Fruit fly (Drosophila melanogaster) whole organism, embryonic: ENCODE measurements around the gene Jupiter.

Experiments used
- Abd-B ChIP-seq: fragments of 200-800 bp; sonication (Bioruptor generic); optimal IDR thresholded peaks from 2 replicates; lab custom pipeline; 2018; ENCODE audit warnings: missing biosample characterization, mild to moderate bottlenecking, missing genetic modification characterization, moderate library complexity
- Antp ChIP-seq: fragments of 200-800 bp; sonication (Bioruptor generic); optimal IDR thresholded peaks from 3 replicates; lab custom pipeline; 2016; ENCODE audit warnings: missing biosample characterization, missing genetic modification characterization
- C15 ChIP-seq: fragments of 200-800 bp; sonication (Bioruptor generic); IDR thresholded peaks from 3 replicates; pipeline ENCODE4 v1.3.6; 2022; ENCODE audit warnings: missing biosample characterization, missing genetic modification characterization
- CG14014 ChIP-seq: fragments of 200-800 bp; sonication (Bioruptor generic); IDR thresholded peaks from 2 replicates; pipeline ENCODE4 v1.3.6; 2022; ENCODE audit warnings: missing biosample characterization, missing genetic modification characterization
- CG15269 ChIP-seq: fragments of 200-800 bp; sonication (Bioruptor generic); optimal IDR thresholded peaks from 2 replicates; lab custom pipeline; 2018; ENCODE audit warnings: missing biosample characterization, mild to moderate bottlenecking, missing genetic modification characterization, moderate library complexity
- CG15479 ChIP-seq: fragments of 200-800 bp; sonication (Bioruptor generic); optimal IDR thresholded peaks from 3 replicates; lab custom pipeline; 2019; ENCODE audit warnings: missing biosample characterization, mild to moderate bottlenecking, missing genetic modification characterization, moderate library complexity
- CG17385 ChIP-seq: fragments of 200-800 bp; sonication (Bioruptor generic); optimal IDR thresholded peaks from 3 replicates; lab custom pipeline; 2018; ENCODE audit warnings: missing biosample characterization, mild to moderate bottlenecking, missing genetic modification characterization
- CG17912 ChIP-seq: fragments of 200-800 bp; sonication (Bioruptor generic); optimal IDR thresholded peaks from 2 replicates; lab custom pipeline; 2018; ENCODE audit warnings: missing biosample characterization, mild to moderate bottlenecking, missing genetic modification characterization
- CG3065 ChIP-seq: fragments of 200-800 bp; sonication (Bioruptor generic); optimal IDR thresholded peaks from 2 replicates; lab custom pipeline; 2016; ENCODE audit warnings: missing biosample characterization, missing genetic modification characterization
- CG32532 ChIP-seq: fragments of 200-800 bp; sonication (Bioruptor generic); IDR thresholded peaks from 2 replicates; pipeline ENCODE4 v1.3.6; 2022; ENCODE audit warnings: missing biosample characterization, missing genetic modification characterization
- CG34422 ChIP-seq: fragments of 200-800 bp; sonication (Bioruptor generic); IDR thresholded peaks from 3 replicates; pipeline ENCODE4 v1.3.6; 2022; ENCODE audit warnings: missing biosample characterization, missing genetic modification characterization
- CG4854 ChIP-seq: fragments of 200-800 bp; sonication (Bioruptor generic); optimal IDR thresholded peaks from 2 replicates; lab custom pipeline; 2016; ENCODE audit warnings: missing biosample characterization, missing genetic modification characterization, inconsistent platforms
- CG8281 ChIP-seq: fragments of 200-800 bp; sonication (Bioruptor generic); optimal IDR thresholded peaks from 2 replicates; lab custom pipeline; 2018; ENCODE audit warnings: missing biosample characterization, mild to moderate bottlenecking, missing genetic modification characterization, moderate library complexity
- CG8290 ChIP-seq, 3 experiments: fragments of 200-800 bp; sonication (Bioruptor generic); optimal IDR thresholded peaks; 2 replicates each; lab custom pipeline; 2016 to 2019; ENCODE audit warnings: missing biosample characterization in 3 of 3, missing genetic modification characterization in 3 of 3, mild to moderate bottlenecking in 2 of 3, moderate library complexity in 1 of 3
- CG8944 ChIP-seq: fragments of 200-800 bp; sonication (Bioruptor generic); optimal IDR thresholded peaks from 3 replicates; lab custom pipeline; 2016; ENCODE audit warnings: missing biosample characterization, missing genetic modification characterization
- CG9437 ChIP-seq: fragments of 200-800 bp; sonication (Bioruptor generic); optimal IDR thresholded peaks from 2 replicates; lab custom pipeline; 2018; ENCODE audit warnings: missing biosample characterization, mild to moderate bottlenecking, missing genetic modification characterization
- CG9817 ChIP-seq: fragments of 200-800 bp; sonication (Bioruptor generic); optimal IDR thresholded peaks from 2 replicates; lab custom pipeline; 2018; ENCODE audit warnings: missing biosample characterization, mild to moderate bottlenecking, missing genetic modification characterization, moderate library complexity
- CG9876 ChIP-seq: fragments of 200-800 bp; sonication (Bioruptor generic); optimal IDR thresholded peaks from 2 replicates; lab custom pipeline; 2016; ENCODE audit warnings: missing biosample characterization, missing genetic modification characterization
- CTCF ChIP-seq: fragments of 200-800 bp; sonication (Bioruptor generic); optimal IDR thresholded peaks from 2 replicates; lab custom pipeline; 2017; ENCODE audit warnings: missing biosample characterization, mild to moderate bottlenecking, missing genetic modification characterization, moderate library complexity
- CoRest ChIP-seq: fragments of 200-800 bp; sonication (Bioruptor generic); optimal IDR thresholded peaks from 3 replicates; lab custom pipeline; 2018; ENCODE audit warnings: missing biosample characterization, mild to moderate bottlenecking, missing genetic modification characterization, moderate library complexity
- Dfd ChIP-seq, 2 experiments: fragments of >200 bp; optimal IDR thresholded peaks; 2 replicates each; lab custom pipeline; 2017; ENCODE audit warnings: missing biosample characterization in 2 of 2, missing genetic modification characterization in 2 of 2
- Dll ChIP-seq: fragments of 200-800 bp; sonication (Bioruptor generic); IDR thresholded peaks from 4 replicates; pipeline ENCODE4 v1.3.6; 2022; ENCODE audit warnings: missing biosample characterization, missing genetic modification characterization; ENCODE audit not compliant: partially characterized antibody
- Doc2 ChIP-seq: fragments of 200-800 bp; sonication (Bioruptor generic); IDR thresholded peaks from 2 replicates; pipeline ENCODE4 v1.3.6; 2022; ENCODE audit warnings: missing biosample characterization, missing genetic modification characterization
- ERR ChIP-seq: fragments of 200-800 bp; sonication (Bioruptor generic); optimal IDR thresholded peaks from 2 replicates; lab custom pipeline; 2016; ENCODE audit warnings: missing biosample characterization, missing genetic modification characterization
- Gug ChIP-seq: fragments of 200-800 bp; sonication (Bioruptor generic); IDR thresholded peaks from 4 replicates; pipeline ENCODE4 v1.3.6; 2022; ENCODE audit warnings: missing biosample characterization, missing genetic modification characterization
- HHEX ChIP-seq: fragments of 200-800 bp; sonication (Bioruptor generic); optimal IDR thresholded peaks from 3 replicates; lab custom pipeline; 2017; ENCODE audit warnings: missing biosample characterization, mild to moderate bottlenecking, missing genetic modification characterization, missing genetic modification reagents
- Hr78 ChIP-seq, 2 experiments: fragments of 200-800 bp in 1 of 2; fragments of >200 bp in 1 of 2; sonication (Bioruptor generic) in 1 of 2; optimal IDR thresholded peaks; 2 replicates each; lab custom pipeline; 2017 to 2019; ENCODE audit warnings: missing biosample characterization in 2 of 2, missing genetic modification characterization in 2 of 2, mild to moderate bottlenecking in 1 of 2, moderate library complexity in 1 of 2
- MBD-R2 ChIP-seq: fragments of 200-800 bp; sonication (Bioruptor generic); IDR thresholded peaks from 2 replicates; pipeline ENCODE4 v1.3.6; 2022; ENCODE audit warnings: missing biosample characterization, missing genetic modification characterization
- Mes4 ChIP-seq: fragments of 200-800 bp; sonication (Bioruptor generic); optimal IDR thresholded peaks from 2 replicates; lab custom pipeline; 2016; ENCODE audit warnings: missing biosample characterization, missing genetic modification characterization
- Pdp1 ChIP-seq, 2 experiments: fragments of 200-800 bp; sonication (Bioruptor generic); optimal IDR thresholded peaks; 3 replicates each; lab custom pipeline; 2016; ENCODE audit warnings: missing biosample characterization in 2 of 2, missing genetic modification characterization in 2 of 2, mild to moderate bottlenecking in 1 of 2, moderate library complexity in 1 of 2
- Stat92E ChIP-seq, 3 experiments: fragments of >200 bp in 2 of 3; fragments of 200-800 bp in 1 of 3; sonication (Bioruptor generic) in 1 of 3; optimal IDR thresholded peaks; 2 replicates each; lab custom pipeline; 2017 to 2019; ENCODE audit warnings: missing biosample characterization in 3 of 3, missing genetic modification characterization in 3 of 3, mild to moderate bottlenecking in 1 of 3, moderate library complexity in 1 of 3
- Usf ChIP-seq: fragments of 200-800 bp; sonication (Bioruptor generic); optimal IDR thresholded peaks from 2 replicates; lab custom pipeline; 2017; ENCODE audit warnings: missing genotype, missing biosample characterization, missing genetic modification characterization
- bigmax ChIP-seq: fragments of 200-800 bp; sonication (Bioruptor generic); optimal IDR thresholded peaks from 2 replicates; lab custom pipeline; 2018; ENCODE audit warnings: missing biosample characterization, mild to moderate bottlenecking, missing genetic modification characterization
- crc ChIP-seq: fragments of 200-800 bp; sonication (Bioruptor generic); optimal IDR thresholded peaks from 2 replicates; lab custom pipeline; 2016; ENCODE audit warnings: missing biosample characterization, missing genetic modification characterization
- danr ChIP-seq: fragments of 200-800 bp; sonication (Bioruptor generic); IDR thresholded peaks from 2 replicates; pipeline ENCODE4 v1.3.6; 2022; ENCODE audit warnings: missing biosample characterization, missing genetic modification characterization
- disco-r ChIP-seq: fragments of 200-800 bp; sonication (Bioruptor generic); optimal IDR thresholded peaks from 2 replicates; lab custom pipeline; 2016; ENCODE audit warnings: missing biosample characterization, missing genetic modification characterization
- ems ChIP-seq: fragments of 200-800 bp; sonication (Bioruptor generic); optimal IDR thresholded peaks from 3 replicates; lab custom pipeline; 2016; ENCODE audit warnings: missing biosample characterization, missing genetic modification characterization
- fd102C ChIP-seq: fragments of 200-800 bp; sonication (Bioruptor generic); optimal IDR thresholded peaks from 2 replicates; lab custom pipeline; 2018; ENCODE audit warnings: missing biosample characterization, mild to moderate bottlenecking, missing genetic modification characterization, moderate library complexity
- gem ChIP-seq: fragments of 200-800 bp; sonication (Bioruptor generic); optimal IDR thresholded peaks from 2 replicates; lab custom pipeline; 2019; ENCODE audit warnings: missing biosample characterization, mild to moderate bottlenecking, missing genetic modification characterization, moderate library complexity
- jigr1 ChIP-seq: fragments of 200-800 bp; sonication (Bioruptor generic); IDR thresholded peaks from 3 replicates; pipeline ENCODE4 v1.3.6; 2022; ENCODE audit warnings: missing biosample characterization, missing genetic modification characterization
- kni ChIP-seq: fragments of 200-800 bp; sonication (Bioruptor generic); optimal IDR thresholded peaks from 3 replicates; lab custom pipeline; 2017; ENCODE audit warnings: mild to moderate bottlenecking, missing biosample characterization, missing genetic modification reagents, missing genetic modification characterization
- nom ChIP-seq: fragments of 200-800 bp; sonication (Bioruptor generic); optimal IDR thresholded peaks from 2 replicates; lab custom pipeline; 2017; ENCODE audit warnings: missing biosample characterization, missing genetic modification characterization, mild to moderate bottlenecking, moderate library complexity, missing genetic modification reagents
- pita ChIP-seq: fragments of 200-800 bp; sonication (Bioruptor generic); optimal IDR thresholded peaks from 2 replicates; lab custom pipeline; 2017; ENCODE audit warnings: missing biosample characterization, mild to moderate bottlenecking, missing genetic modification characterization
- pros ChIP-seq: fragments of 200-800 bp; sonication (Bioruptor generic); optimal IDR thresholded peaks from 3 replicates; lab custom pipeline; 2019; ENCODE audit warnings: missing biosample characterization, mild to moderate bottlenecking, missing genetic modification characterization, moderate library complexity
- pum ChIP-seq: fragments of 200-800 bp; sonication (Bioruptor generic); optimal IDR thresholded peaks from 2 replicates; lab custom pipeline; 2016; ENCODE audit warnings: missing biosample characterization, missing genetic modification characterization
- ro ChIP-seq: fragments of 200-800 bp; sonication (Bioruptor generic); IDR thresholded peaks from 2 replicates; pipeline ENCODE4 v1.3.6; 2022; ENCODE audit warnings: missing biosample characterization, missing genetic modification characterization
- sd ChIP-seq: fragments of 200-800 bp; sonication (Bioruptor generic); optimal IDR thresholded peaks from 3 replicates; lab custom pipeline; 2018; ENCODE audit warnings: missing biosample characterization, mild to moderate bottlenecking, missing genetic modification characterization, moderate library complexity
- sens ChIP-seq: fragments of 200-800 bp; sonication (Bioruptor generic); peaks from one replicate; lab custom pipeline; 2016; ENCODE audit warnings: missing biosample characterization, missing genetic modification characterization
- shn ChIP-seq: fragments of 200-800 bp; sonication (Bioruptor generic); optimal IDR thresholded peaks from 3 replicates; lab custom pipeline; 2016; ENCODE audit warnings: missing biosample characterization, missing genetic modification characterization
- vfl ChIP-seq: fragments of 200-800 bp; sonication (Bioruptor generic); optimal IDR thresholded peaks from 2 replicates; lab custom pipeline; 2016; ENCODE audit warnings: missing biosample characterization, missing genetic modification characterization
- z ChIP-seq: fragments of 200-800 bp; sonication (Bioruptor generic); IDR thresholded peaks from 3 replicates; pipeline ENCODE4 v1.3.6; 2022; ENCODE audit warnings: missing biosample characterization, missing genetic modification characterization

The Jupiter gene

dm6 chr3R:11649449-11649848, 29.7 kb upstream of the Jupiter start (continued):
- TF ChIP-seq sd (tag; lab: Kevin White, UChicago) (peak; percentile 19), jigr1 (GFP tag; lab: Robert Waterston, UW) (peak; percentile 85), CG15269 (peak; percentile 98), pita (no peak), bigmax (peak; percentile 2), CG8290 (GFP tag; optimal IDR thresholded peaks at IDR 0.05; lab: Kevin White, UChicago) (peak; percentile 81), CG8290 (tag; optimal IDR thresholded peaks at IDR 0.05; lab: Kevin White, UChicago) (peak; percentile 17 to 99), crc (peak; percentile 97), Dfd (GFP tag; optimal IDR thresholded peaks at IDR 0.05; lab: Kevin White, UChicago) (no peak), gem (tag; lab: Kevin White, UChicago) (peak; percentile 96), fd102C (GFP tag; lab: Kevin White, UChicago) (peak; percentile 54), CG8944 (GFP tag; lab: Kevin White, UChicago) (peak; percentile 97), CoRest (tag; lab: Kevin White, UChicago) (peak; percentile 96), Pdp1 (GFP tag; optimal IDR thresholded peaks at IDR 0.05; lab: Kevin White, UChicago) (peak; percentile 95 to 98), vfl (GFP tag; lab: Kevin White, UChicago) (peak; percentile 97), disco-r (peak; percentile 94), ems (peak; percentile 96), CG3065 (peak; percentile 85), CG15479 (GFP tag; lab: Kevin White, UChicago) (no peak), Hr78 (GFP tag; optimal IDR thresholded peaks at IDR 0.05; lab: Kevin White, UChicago) (peak in 1 of 2 experiments; percentile 46), Doc2 (GFP tag; lab: Robert Waterston, UW) (peak; percentile 86), HHEX (GFP tag; lab: Kevin White, UChicago) (peak; percentile 94), pum (peak; percentile 96), CG17385 (GFP tag; lab: Kevin White, UChicago) (peak; percentile 93), Stat92E (GFP tag; optimal IDR thresholded peaks at IDR 0.05; lab: Kevin White, UChicago) (no peak), ro (peak; percentile 86), CG17912 (GFP tag; lab: Kevin White, UChicago) (peak; percentile 91), pros (GFP tag; lab: Kevin White, UChicago) (no peak), CG34422 (GFP tag; lab: Robert Waterston, UW) (peak; percentile 97), CG32532 (GFP tag; lab: Robert Waterston, UW) (peak; percentile 99), MBD-R2 (GFP tag; lab: Robert Waterston, UW) (peak; percentile 94), CG9817 (tag; lab: Kevin White, UChicago) (peak; percentile 98), Mes4 (GFP tag; lab: Kevin White, UChicago) (peak; percentile 87), ERR (peak; percentile 95), Usf (GFP tag; lab: Kevin White, UChicago) (peak; percentile 85), z (peak; percentile 53; the same call in 1 of the 3 replicates), sens (GFP tag; lab: Kevin White, UChicago) (peak; percentile 99), CG14014 (GFP tag; lab: Robert Waterston, UW) (peak; percentile 99), C15 (peak; percentile 93), shn (GFP tag; lab: Kevin White, UChicago) (peak; percentile 92), Antp (peak; percentile 98), nom (GFP tag; lab: Kevin White, UChicago) (peak; percentile 8), Gug (GFP tag; lab: Robert Waterston, UW) (peak; percentile 98), CTCF (GFP tag; lab: Kevin White, UChicago) (peak; percentile 39), CG4854 (GFP tag; lab: Kevin White, UChicago) (peak; percentile 95), CG9437 (peak; percentile 85), kni (GFP tag; lab: Kevin White, UChicago) (no peak), CG9876 (GFP tag; lab: Kevin White, UChicago) (peak; percentile 95), Abd-B (GFP tag; lab: Kevin White, UChicago) (peak; percentile 93), Dll (GFP tag; lab: Robert Waterston, UW) (no peak), CG8281 (tag; lab: Kevin White, UChicago) (peak; percentile 81), danr (GFP tag; lab: Robert Waterston, UW) (peak; percentile 95)
